Fruit fly (Drosophila melanogaster): ENCODE measurements around the gene CG14710.
A peak's percentile ranks its signal among the peaks of the same experiment; 100 is the strongest.

DNA sequence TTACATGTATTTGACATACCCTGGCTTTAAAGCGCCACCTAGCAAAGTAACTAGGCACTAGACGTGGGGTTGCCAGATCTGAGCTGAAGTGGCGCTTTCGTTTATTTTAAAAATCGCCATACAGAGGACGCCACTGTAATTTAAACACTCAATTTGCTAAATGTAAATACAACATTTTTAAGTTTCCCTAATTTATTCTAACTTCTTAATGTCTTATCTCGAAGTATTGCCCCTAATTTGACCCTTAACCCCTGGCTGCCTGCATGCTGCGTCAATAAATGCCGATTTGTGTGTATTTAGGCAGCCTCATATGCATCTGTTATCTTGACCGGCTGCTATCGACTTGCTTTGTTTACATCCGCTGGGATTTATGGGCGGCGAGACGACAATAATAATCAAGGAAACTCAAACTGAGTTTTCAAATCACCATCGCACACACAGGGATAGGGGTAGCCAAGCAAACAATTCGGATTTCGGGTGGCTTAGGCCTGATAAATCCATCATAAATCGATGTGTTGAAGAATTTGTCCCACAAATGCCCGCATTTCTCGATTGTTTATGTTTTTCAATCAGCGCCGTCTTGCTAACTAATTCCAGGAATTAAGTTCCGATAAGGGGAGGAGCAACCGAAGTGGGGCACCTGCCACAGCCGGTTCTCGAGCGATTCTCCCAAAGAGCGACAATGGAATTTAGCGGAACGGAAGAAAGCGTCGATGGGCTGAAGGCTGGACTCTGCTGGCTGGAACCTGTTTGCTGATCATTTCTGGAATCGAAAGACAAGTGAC lies 6.4 kb upstream of the CG14710 start:
- TF ChIP-seq CG8301 (tag; optimal IDR thresholded peaks at IDR 0.05) (no peak), Pif1A (GFP tag; optimal IDR thresholded peaks at IDR 0.05) (no peak), CG17806 (tag; optimal IDR thresholded peaks at IDR 0.05) (no peak), CG8159 (tag; optimal IDR thresholded peaks at IDR 0.05) (no peak), Snoo (tag; optimal IDR thresholded peaks at IDR 0.05) (peak; percentile 42), fd96Ca (GFP tag; IDR thresholded peaks at IDR 0.05) (no peak), rn (GFP tag; IDR thresholded peaks at IDR 0.05) (no peak), Pif1B (GFP tag; optimal IDR thresholded peaks at IDR 0.05) (no peak), EcR (GFP tag; optimal IDR thresholded peaks at IDR 0.05) (no peak)

Measured in whole organism, pupa.